4 fruit fly cellular contexts compared by ENCODE assay signal in genomic region chrX:9082600-9082999, dm6.
A peak's percentile ranks its signal among the peaks of the same experiment; 100 is the strongest.
TF ChIP-seq lines count a peak whose summit lies in the region.

Gene APC4 (plus strand): TSS chrX:9082931.

TF ChIP-seq in whole organism, adult, 20 proteins besides CTCF, POLR2A, EP300 and RAD21 (continued from another document):
- TF ChIP-seq CG33017 (tag; optimal IDR thresholded peaks at IDR 0.05; lab: Kevin White, UChicago), result no peak
TF ChIP-seq in whole organism, adult: peak in this region for 7.

TF ChIP-seq in whole organism, embryonic, 481 proteins besides CTCF, POLR2A, EP300 and RAD21 (continued from another document and continues in another):
- TF ChIP-seq mld (GFP tag; IDR thresholded peaks at IDR 0.05; lab: Robert Waterston, UW; ENCODE audit: partially characterized antibody) (no peak), lov (optimal IDR thresholded peaks at IDR 0.05; lab: Kevin White, UChicago) (no peak), lov (GFP tag; IDR thresholded peaks at IDR 0.05; lab: Robert Waterston, UW) (no peak), CG7839 (tag; optimal IDR thresholded peaks at IDR 0.05; lab: Kevin White, UChicago) (peak; percentile 39), Med (GFP tag; lab: Kevin White, UChicago) (peak; percentile 68), CG4820 (GFP tag; optimal IDR thresholded peaks at IDR 0.05; lab: Kevin White, UChicago) (peak; percentile 31), Opbp (GFP tag; IDR thresholded peaks at IDR 0.05; lab: Robert Waterston, UW; ENCODE audit: partially characterized antibody) (no peak), CG14965 (GFP tag; optimal IDR thresholded peaks at IDR 0.05; lab: Kevin White, UChicago; ENCODE audit: borderline replicate concordance) (no peak), croc (GFP tag; conservative IDR thresholded peaks at IDR 0.05; lab: Robert Waterston, UW) (no peak), Rx (GFP tag; IDR thresholded peaks at IDR 0.05; lab: Robert Waterston, UW) (no peak), row (GFP tag; IDR thresholded peaks at IDR 0.05; lab: Robert Waterston, UW) (peak; percentile 75), ara (GFP tag; IDR thresholded peaks at IDR 0.05; lab: Robert Waterston, UW) (no peak), Doc3 (GFP tag; IDR thresholded peaks at IDR 0.05; lab: Robert Waterston, UW; ENCODE audit: partially characterized antibody) (no peak), az2 (GFP tag; optimal IDR thresholded peaks at IDR 0.05; lab: Kevin White, UChicago) (peak; percentile 23), CG4424 (GFP tag; optimal IDR thresholded peaks at IDR 0.05; lab: Kevin White, UChicago) (peak; percentile 26), Hsf (GFP tag; optimal IDR thresholded peaks at IDR 0.05; lab: Kevin White, UChicago) (peak; percentile 37), CG4617 (GFP tag; optimal IDR thresholded peaks at IDR 0.05; lab: Kevin White, UChicago; ENCODE audit: borderline replicate concordance) (no peak), bsh (GFP tag; optimal IDR thresholded peaks at IDR 0.05; lab: Kevin White, UChicago) (no peak), stc (GFP tag; IDR thresholded peaks at IDR 0.05; lab: Robert Waterston, UW) (no peak), oc (tag; optimal IDR thresholded peaks at IDR 0.05; lab: Kevin White, UChicago) (no peak), CG15073 (GFP tag; optimal IDR thresholded peaks at IDR 0.05; lab: Kevin White, UChicago) (no peak), Kr (GFP tag; optimal IDR thresholded peaks at IDR 0.05; lab: Kevin White, UChicago) (no peak), psq (GFP tag; optimal IDR thresholded peaks at IDR 0.05; lab: Kevin White, UChicago) (no peak), CG17568 (GFP tag; optimal IDR thresholded peaks at IDR 0.05; lab: Kevin White, UChicago) (no peak), crp (GFP tag; optimal IDR thresholded peaks at IDR 0.05; lab: Kevin White, UChicago) (no peak), CG3281 (GFP tag; optimal IDR thresholded peaks at IDR 0.05; lab: Kevin White, UChicago) (peak; percentile 26), Ets97D (GFP tag; optimal IDR thresholded peaks at IDR 0.05; lab: Kevin White, UChicago) (peak; percentile 12), CG17802 (tag; optimal IDR thresholded peaks at IDR 0.05; lab: Kevin White, UChicago) (no peak), repo (GFP tag; optimal IDR thresholded peaks at IDR 0.05; lab: Kevin White, UChicago) (no peak), Dek (tag; optimal IDR thresholded peaks at IDR 0.05; lab: Kevin White, UChicago) (peak; percentile 19), CG17385 (GFP tag; optimal IDR thresholded peaks at IDR 0.05; lab: Kevin White, UChicago) (peak; percentile 41), mam (GFP tag; optimal IDR thresholded peaks at IDR 0.05; lab: Kevin White, UChicago) (no peak), vfl (GFP tag; optimal IDR thresholded peaks at IDR 0.05; lab: Kevin White, UChicago) (no peak), CG11560 (tag; IDR thresholded peaks at IDR 0.05; lab: Robert Waterston, UW) (peak; percentile 88), Rfx (GFP tag; IDR thresholded peaks at IDR 0.05; lab: Robert Waterston, UW) (0 out of 2 replicates have a peak, but pooled peaks have one; percentile 26), gce (GFP tag; IDR thresholded peaks at IDR 0.05; lab: Robert Waterston, UW) (no peak), CG12236 (GFP tag; optimal IDR thresholded peaks at IDR 0.05; lab: Kevin White, UChicago) (no peak), tll (GFP tag; optimal IDR thresholded peaks at IDR 0.05; lab: Kevin White, UChicago) (no peak), rib (GFP tag; IDR thresholded peaks at IDR 0.05; lab: Robert Waterston, UW) (no peak), seq (GFP tag; IDR thresholded peaks at IDR 0.05; lab: Robert Waterston, UW) (no peak), cato (GFP tag; optimal IDR thresholded peaks at IDR 0.05; lab: Kevin White, UChicago; ENCODE audit: borderline replicate concordance) (no peak), CG8290 (GFP tag; optimal IDR thresholded peaks at IDR 0.05; lab: Kevin White, UChicago) (peak; percentile 17), CG8290 (tag; optimal IDR thresholded peaks at IDR 0.05; lab: Kevin White, UChicago) (no peak), NC2α (GFP tag; optimal IDR thresholded peaks at IDR 0.05; lab: Kevin White, UChicago) (no peak)

TF ChIP-seq in whole organism, prepupa, 60 proteins besides CTCF, POLR2A, EP300 and RAD21 (continued from another document):
- TF ChIP-seq CG16779 (tag; optimal IDR thresholded peaks at IDR 0.05; lab: Kevin White, UChicago), result no peak
- no peak for TF ChIP-seq Sox15 (GFP tag; optimal IDR thresholded peaks at IDR 0.05; lab: Kevin White, UChicago)
- TF ChIP-seq CG32006 (GFP tag; optimal IDR thresholded peaks at IDR 0.05; lab: Kevin White, UChicago), result peak; percentile 44
- TF ChIP-seq Eip75B (GFP tag; optimal IDR thresholded peaks at IDR 0.05; lab: Kevin White, UChicago), result peak; percentile 40
- TF ChIP-seq fkh (GFP tag; optimal IDR thresholded peaks at IDR 0.05; lab: Kevin White, UChicago), result no peak
- TF ChIP-seq CG11902 (GFP tag; optimal IDR thresholded peaks at IDR 0.05; lab: Kevin White, UChicago), result peak; percentile 5
- no peak for TF ChIP-seq CG8119 (GFP tag; IDR thresholded peaks at IDR 0.05; lab: Robert Waterston, UW)
- no peak for TF ChIP-seq CG7368 (GFP tag; optimal IDR thresholded peaks at IDR 0.05; lab: Kevin White, UChicago)
- TF ChIP-seq CG10631 (GFP tag; optimal IDR thresholded peaks at IDR 0.05; lab: Kevin White, UChicago), result peak; percentile 48
- peak; percentile 48 for TF ChIP-seq Sox14 (GFP tag; optimal IDR thresholded peaks at IDR 0.05; lab: Kevin White, UChicago)
- peak; percentile 2 for TF ChIP-seq dac (GFP tag; optimal IDR thresholded peaks at IDR 0.05; lab: Kevin White, UChicago)
- TF ChIP-seq Met (GFP tag; optimal IDR thresholded peaks at IDR 0.05; lab: Kevin White, UChicago), result no peak
- no peak for TF ChIP-seq Eip93F (GFP tag; optimal IDR thresholded peaks at IDR 0.05; lab: Kevin White, UChicago)
- TF ChIP-seq CG15336 (GFP tag; IDR thresholded peaks at IDR 0.05; lab: Robert Waterston, UW), result no peak
- no peak for TF ChIP-seq CG1621 (tag; optimal IDR thresholded peaks at IDR 0.05; lab: Kevin White, UChicago)
- peak; percentile 80 for TF ChIP-seq Eip78C (GFP tag; lab: Kevin White, UChicago)
- TF ChIP-seq OdsH (GFP tag; optimal IDR thresholded peaks at IDR 0.05; lab: Kevin White, UChicago), result peak; percentile 34
- TF ChIP-seq achi (GFP tag; optimal IDR thresholded peaks at IDR 0.05; lab: Kevin White, UChicago), result peak; percentile 9
- TF ChIP-seq topi (GFP tag; optimal IDR thresholded peaks at IDR 0.05; lab: Kevin White, UChicago), result peak; percentile 41
- peak; percentile 43 for TF ChIP-seq pdm3 (GFP tag; optimal IDR thresholded peaks at IDR 0.05; lab: Kevin White, UChicago)
- peak; percentile 24 for TF ChIP-seq cyc (GFP tag; optimal IDR thresholded peaks at IDR 0.05; lab: Kevin White, UChicago)
- TF ChIP-seq fd59A (GFP tag; optimal IDR thresholded peaks at IDR 0.05; lab: Kevin White, UChicago), result no peak
- no peak for TF ChIP-seq spab (GFP tag; optimal IDR thresholded peaks at IDR 0.05; lab: Kevin White, UChicago)
- TF ChIP-seq Gug (GFP tag; IDR thresholded peaks at IDR 0.05; lab: Robert Waterston, UW), result no peak
- no peak for TF ChIP-seq CG11294 (GFP tag; IDR thresholded peaks at IDR 0.05; lab: Robert Waterston, UW)
- no peak for TF ChIP-seq fd85E (GFP tag; optimal IDR thresholded peaks at IDR 0.05; lab: Kevin White, UChicago)
- peak; percentile 55 for TF ChIP-seq esn (GFP tag; optimal IDR thresholded peaks at IDR 0.05; lab: Kevin White, UChicago)
- TF ChIP-seq CG10669 (GFP tag; optimal IDR thresholded peaks at IDR 0.05; lab: Kevin White, UChicago), result peak; percentile 31
- TF ChIP-seq acj6 (GFP tag; optimal IDR thresholded peaks at IDR 0.05; lab: Kevin White, UChicago), result peak; percentile 24
- no peak for TF ChIP-seq CG8632 (GFP tag; optimal IDR thresholded peaks at IDR 0.05; lab: Kevin White, UChicago)
- no peak for TF ChIP-seq dsx (GFP tag; optimal IDR thresholded peaks at IDR 0.05; lab: Kevin White, UChicago; ENCODE audit: poor library complexity, severe bottlenecking)
- TF ChIP-seq CG6163 (GFP tag; IDR thresholded peaks at IDR 0.05; lab: Robert Waterston, UW), result no peak
- TF ChIP-seq CG31627 (GFP tag; optimal IDR thresholded peaks at IDR 0.05; lab: Kevin White, UChicago), result peak; percentile 32
- no peak for TF ChIP-seq CG6276 (GFP tag; optimal IDR thresholded peaks at IDR 0.05; lab: Kevin White, UChicago)
- TF ChIP-seq vri (GFP tag; optimal IDR thresholded peaks at IDR 0.05; lab: Kevin White, UChicago), result no peak
- TF ChIP-seq svp (GFP tag; lab: Kevin White, UChicago), result peak; percentile 71
- TF ChIP-seq net (GFP tag; optimal IDR thresholded peaks at IDR 0.05; lab: Kevin White, UChicago), result no peak
- no peak for TF ChIP-seq Smox (GFP tag; optimal IDR thresholded peaks at IDR 0.05; lab: Kevin White, UChicago)
- TF ChIP-seq CG3032 (tag; optimal IDR thresholded peaks at IDR 0.05; lab: Kevin White, UChicago), result peak; percentile 47
- no peak for TF ChIP-seq CG4318 (GFP tag; optimal IDR thresholded peaks at IDR 0.05; lab: Kevin White, UChicago)

TF ChIP-seq in whole organism, wandering third instar larva, 38 proteins besides CTCF, POLR2A, EP300 and RAD21 (continued from another document):
- TF ChIP-seq OdsH (GFP tag; optimal IDR thresholded peaks at IDR 0.05; lab: Kevin White, UChicago), result no peak
- TF ChIP-seq dmrt93B (GFP tag; optimal IDR thresholded peaks at IDR 0.05; lab: Kevin White, UChicago), result no peak
- no peak for TF ChIP-seq Hr83 (GFP tag; optimal IDR thresholded peaks at IDR 0.05; lab: Kevin White, UChicago; ENCODE audit: poor library complexity, severe bottlenecking)
- TF ChIP-seq Hnf4 (GFP tag; optimal IDR thresholded peaks at IDR 0.05; lab: Kevin White, UChicago), result no peak
- TF ChIP-seq Dfd (GFP tag; optimal IDR thresholded peaks at IDR 0.05; lab: Kevin White, UChicago), result no peak
